Fruit fly (Drosophila melanogaster): Measurements from ENCODE around the gene CG5421.

dm6 chr2L:12487823-12488222, 39.9 kb upstream of the CG5421 start:
- TF ChIP-seq CG8478 (optimal IDR thresholded peaks at IDR 0.05): no peak
- no peak for TF ChIP-seq CTCF (optimal IDR thresholded peaks at IDR 0.05)

Measured in S2 (cell line).